Fruit fly (Drosophila melanogaster) whole organism, embryonic: Measurements from ENCODE around the gene CG10431.
A peak's percentile ranks its signal among the peaks of the same experiment; 100 is the strongest.

ENCODE experiments used
- Aef1 ChIP-seq: fragments of 200-800 bp; sonication (Bioruptor generic); IDR thresholded peaks from 3 replicates; pipeline ENCODE4 v1.3.6; 2022; ENCODE audit warnings: missing biosample characterization, missing genetic modification characterization
- Asciz ChIP-seq: fragments of 200-800 bp; sonication (Bioruptor generic); optimal IDR thresholded peaks from 2 replicates; lab custom pipeline; 2017; ENCODE audit warnings: missing biosample characterization, mild to moderate bottlenecking, missing genetic modification characterization, missing genetic modification reagents
- B-H1 ChIP-seq: fragments of 200-800 bp; sonication (Bioruptor generic); IDR thresholded peaks from 3 replicates; pipeline ENCODE4 v1.3.6; 2022; ENCODE audit warnings: missing biosample characterization, missing genetic modification characterization
- CG10366 ChIP-seq: fragments of 200-800 bp; sonication (Bioruptor generic); IDR thresholded peaks from 2 replicates; pipeline ENCODE4 v1.3.6; 2022; ENCODE audit warnings: missing biosample characterization, missing genetic modification characterization
- CG12219 ChIP-seq: fragments of 200-800 bp; sonication (Bioruptor generic); optimal IDR thresholded peaks from 3 replicates; lab custom pipeline; 2018; ENCODE audit warnings: missing biosample characterization, mild to moderate bottlenecking, missing genetic modification characterization
- CG12659 ChIP-seq: fragments of 200-800 bp; sonication (Bioruptor generic); optimal IDR thresholded peaks from 3 replicates; lab custom pipeline; 2017; ENCODE audit warnings: mild to moderate bottlenecking, missing biosample characterization, missing genetic modification reagents, missing genetic modification characterization
- CG13894 ChIP-seq: fragments of 200-800 bp; sonication (Bioruptor generic); optimal IDR thresholded peaks from 3 replicates; lab custom pipeline; 2018; ENCODE audit warnings: missing biosample characterization, mild to moderate bottlenecking, missing genetic modification characterization, moderate library complexity
- CG14860 ChIP-seq: fragments of 200-800 bp; sonication (Bioruptor generic); IDR thresholded peaks from 3 replicates; pipeline ENCODE4 v1.3.6; 2022; ENCODE audit warnings: missing biosample characterization, missing genetic modification characterization; ENCODE audit not compliant: partially characterized antibody
- CG15073 ChIP-seq: fragments of 200-800 bp; sonication (Bioruptor generic); optimal IDR thresholded peaks from 2 replicates; lab custom pipeline; 2016; ENCODE audit warnings: missing biosample characterization, missing genetic modification characterization
- CG1603 ChIP-seq: fragments of 200-800 bp; sonication (Bioruptor generic); optimal IDR thresholded peaks from 2 replicates; lab custom pipeline; 2019; ENCODE audit warnings: missing biosample characterization, mild to moderate bottlenecking, missing genetic modification characterization, moderate library complexity
- CG17385 ChIP-seq: fragments of 200-800 bp; sonication (Bioruptor generic); optimal IDR thresholded peaks from 3 replicates; lab custom pipeline; 2018; ENCODE audit warnings: missing biosample characterization, mild to moderate bottlenecking, missing genetic modification characterization
- CG17612 ChIP-seq: fragments of 200-800 bp; sonication (Bioruptor generic); IDR thresholded peaks from 2 replicates; pipeline ENCODE4 v1.3.6; 2022; ENCODE audit warnings: missing biosample characterization, missing genetic modification characterization
- CG18764 ChIP-seq: fragments of 200-800 bp; sonication (Bioruptor generic); optimal IDR thresholded peaks from 3 replicates; lab custom pipeline; 2016; ENCODE audit warnings: missing biosample characterization, missing genetic modification characterization
- CG3065 ChIP-seq: fragments of 200-800 bp; sonication (Bioruptor generic); optimal IDR thresholded peaks from 2 replicates; lab custom pipeline; 2016; ENCODE audit warnings: missing biosample characterization, missing genetic modification characterization
- CG31388 ChIP-seq: fragments of 200-800 bp; sonication (Bioruptor generic); optimal IDR thresholded peaks from 2 replicates; lab custom pipeline; 2016; ENCODE audit warnings: missing biosample characterization, missing genetic modification characterization
- CG34422 ChIP-seq: fragments of 200-800 bp; sonication (Bioruptor generic); IDR thresholded peaks from 3 replicates; pipeline ENCODE4 v1.3.6; 2022; ENCODE audit warnings: missing biosample characterization, missing genetic modification characterization
- CG3995 ChIP-seq: fragments of 200-800 bp; sonication (Bioruptor generic); optimal IDR thresholded peaks from 3 replicates; lab custom pipeline; 2016; ENCODE audit warnings: missing biosample characterization, missing genetic modification characterization
- CG6765 ChIP-seq: fragments of 200-800 bp; sonication (Bioruptor generic); optimal IDR thresholded peaks from 3 replicates; lab custom pipeline; 2017; ENCODE audit warnings: missing biosample characterization, mild to moderate bottlenecking, missing genetic modification characterization
- CG7839 ChIP-seq: fragments of 200-800 bp; sonication (Bioruptor generic); optimal IDR thresholded peaks from 3 replicates; lab custom pipeline; 2018; ENCODE audit warnings: missing biosample characterization, mild to moderate bottlenecking, missing genetic modification characterization, moderate library complexity
- CG9797 ChIP-seq: fragments of 200-800 bp; sonication (Bioruptor generic); optimal IDR thresholded peaks from 3 replicates; lab custom pipeline; 2018; ENCODE audit warnings: missing biosample characterization, mild to moderate bottlenecking, missing genetic modification characterization
- CHES-1-like ChIP-seq: fragments of 200-800 bp; sonication (Bioruptor generic); optimal IDR thresholded peaks from 2 replicates; lab custom pipeline; 2016; ENCODE audit warnings: missing biosample characterization, missing genetic modification characterization
- Camta ChIP-seq: fragments of 200-800 bp; sonication (Bioruptor generic); optimal IDR thresholded peaks from 2 replicates; lab custom pipeline; 2016; ENCODE audit warnings: missing biosample characterization, missing genetic modification characterization
- Dad ChIP-seq: fragments of 200-800 bp; sonication (Bioruptor generic); optimal IDR thresholded peaks from 3 replicates; lab custom pipeline; 2016; ENCODE audit warnings: missing biosample characterization, missing genetic modification characterization
- Doc2 ChIP-seq: fragments of 200-800 bp; sonication (Bioruptor generic); IDR thresholded peaks from 2 replicates; pipeline ENCODE4 v1.3.6; 2022; ENCODE audit warnings: missing biosample characterization, missing genetic modification characterization
- E2f1 ChIP-seq: fragments of 200-800 bp; sonication (Bioruptor generic); IDR thresholded peaks from 2 replicates; pipeline ENCODE4 v1.3.6; 2022; ENCODE audit warnings: missing biosample characterization, missing genetic modification characterization
- Gsc ChIP-seq: fragments of 200-800 bp; sonication (Bioruptor generic); IDR thresholded peaks from 2 replicates; pipeline ENCODE4 v1.3.6; 2022; ENCODE audit warnings: missing biosample characterization, missing genetic modification characterization
- H15 ChIP-seq: fragments of 200-800 bp; sonication (Bioruptor generic); IDR thresholded peaks from 3 replicates; pipeline ENCODE4 v1.3.6; 2022; ENCODE audit warnings: missing biosample characterization, missing genetic modification characterization
- HHEX ChIP-seq: fragments of 200-800 bp; sonication (Bioruptor generic); optimal IDR thresholded peaks from 3 replicates; lab custom pipeline; 2017; ENCODE audit warnings: missing biosample characterization, mild to moderate bottlenecking, missing genetic modification characterization, missing genetic modification reagents
- Lhr ChIP-seq: fragments of 200-800 bp; sonication (Bioruptor generic); optimal IDR thresholded peaks from 3 replicates; lab custom pipeline; 2017; ENCODE audit warnings: mild to moderate bottlenecking, missing biosample characterization, missing genetic modification reagents, missing genetic modification characterization
- MESR4 ChIP-seq: fragments of 200-800 bp; sonication (Bioruptor generic); optimal IDR thresholded peaks from 2 replicates; lab custom pipeline; 2018; ENCODE audit warnings: missing biosample characterization, mild to moderate bottlenecking, missing genetic modification characterization, moderate library complexity
- Opbp ChIP-seq: fragments of 200-800 bp; sonication (Bioruptor generic); IDR thresholded peaks from 3 replicates; pipeline ENCODE4 v1.3.6; 2022; ENCODE audit warnings: missing biosample characterization, missing genetic modification characterization; ENCODE audit not compliant: partially characterized antibody
- Rfx ChIP-seq: fragments of 200-800 bp; sonication (Bioruptor generic); IDR thresholded peaks from 2 replicates; pipeline ENCODE4 v1.3.6; 2022; ENCODE audit warnings: missing biosample characterization, missing genetic modification characterization
- Six4 ChIP-seq: fragments of 200-800 bp; sonication (Bioruptor generic); optimal IDR thresholded peaks from 2 replicates; lab custom pipeline; 2016; ENCODE audit warnings: missing biosample characterization, missing genetic modification characterization
- Xrp1 ChIP-seq: fragments of 200-800 bp; sonication (Bioruptor generic); IDR thresholded peaks from 2 replicates; pipeline ENCODE4 v1.3.6; 2022; ENCODE audit warnings: missing biosample characterization, missing genetic modification characterization
- ash1 ChIP-seq: fragments of 200-800 bp; sonication (Bioruptor generic); optimal IDR thresholded peaks from 2 replicates; lab custom pipeline; 2018; ENCODE audit warnings: missing biosample characterization, mild to moderate bottlenecking, missing genetic modification characterization
- bcd ChIP-seq: fragments of 200-800 bp; sonication (Bioruptor generic); optimal IDR thresholded peaks from 2 replicates; lab custom pipeline; 2017; ENCODE audit warnings: missing biosample characterization, mild to moderate bottlenecking, missing genetic modification characterization
- chn ChIP-seq: fragments of 200-800 bp; sonication (Bioruptor generic); optimal IDR thresholded peaks from 2 replicates; lab custom pipeline; 2016; ENCODE audit warnings: missing biosample characterization, missing genetic modification characterization
- dan ChIP-seq: fragments of 200-800 bp; sonication (Bioruptor generic); IDR thresholded peaks from 2 replicates; pipeline ENCODE4 v1.3.6; 2022; ENCODE audit warnings: missing biosample characterization, missing genetic modification characterization
- gcm2 ChIP-seq: fragments of 200-800 bp; sonication (Bioruptor generic); optimal IDR thresholded peaks from 2 replicates; lab custom pipeline; 2016; ENCODE audit warnings: missing biosample characterization, missing genetic modification characterization
- grn ChIP-seq: fragments of 200-800 bp; sonication (Bioruptor generic); optimal IDR thresholded peaks from 3 replicates; lab custom pipeline; 2017; ENCODE audit warnings: missing biosample characterization, missing genetic modification characterization
- nerfin-1 ChIP-seq: fragments of 200-800 bp; sonication (Bioruptor generic); optimal IDR thresholded peaks from 3 replicates; lab custom pipeline; 2019; ENCODE audit warnings: missing biosample characterization, mild to moderate bottlenecking, missing genetic modification characterization, moderate library complexity
- nerfin-2 ChIP-seq: fragments of 200-800 bp; sonication (Bioruptor generic); IDR thresholded peaks from 2 replicates; pipeline ENCODE4 v1.3.6; 2022; ENCODE audit warnings: missing biosample characterization, missing genetic modification characterization; ENCODE audit not compliant: partially characterized antibody
- pho ChIP-seq: fragments of 200-800 bp; sonication (Bioruptor generic); optimal IDR thresholded peaks from 2 replicates; lab custom pipeline; 2016; ENCODE audit warnings: missing biosample characterization, missing genetic modification characterization
- prd ChIP-seq, 3 experiments: fragments of >200 bp in 2 of 3; fragments of 200-800 bp in 1 of 3; sonication (Bioruptor generic) in 1 of 3; optimal IDR thresholded peaks in 2 of 3; IDR thresholded peaks in 1 of 3; 2 replicates in 2 of 3; 3 replicates in 1 of 3; pipeline versions ENCODE4 v1.3.6 to Lab custom; 2017 to 2022; ENCODE audit warnings: missing biosample characterization in 1 of 3, missing genetic modification characterization in 1 of 3
- pum ChIP-seq: fragments of 200-800 bp; sonication (Bioruptor generic); optimal IDR thresholded peaks from 2 replicates; lab custom pipeline; 2016; ENCODE audit warnings: missing biosample characterization, missing genetic modification characterization
- ranshi ChIP-seq: fragments of 200-800 bp; sonication (Bioruptor generic); IDR thresholded peaks from 2 replicates; pipeline ENCODE4 v1.3.6; 2022; ENCODE audit warnings: missing biosample characterization, missing genetic modification characterization
- sim ChIP-seq: fragments of 200-800 bp; sonication (Bioruptor generic); IDR thresholded peaks from 2 replicates; pipeline ENCODE4 v1.3.6; 2022; ENCODE audit warnings: missing biosample characterization, missing genetic modification characterization
- tio ChIP-seq: fragments of 200-800 bp; sonication (Bioruptor generic); optimal IDR thresholded peaks from 2 replicates; lab custom pipeline; 2017; ENCODE audit warnings: missing biosample characterization, missing genetic modification characterization, inconsistent platforms
- zfh1 ChIP-seq: fragments of 200-800 bp; sonication (Bioruptor generic); IDR thresholded peaks from 3 replicates; pipeline ENCODE4 v1.3.6; 2022; ENCODE audit warnings: missing biosample characterization, missing genetic modification characterization
- zfh2 ChIP-seq: fragments of 200-800 bp; sonication (Bioruptor generic); optimal IDR thresholded peaks from 2 replicates; lab custom pipeline; 2016; ENCODE audit warnings: missing biosample characterization, missing genetic modification characterization

The CG10431 gene

DNA sequence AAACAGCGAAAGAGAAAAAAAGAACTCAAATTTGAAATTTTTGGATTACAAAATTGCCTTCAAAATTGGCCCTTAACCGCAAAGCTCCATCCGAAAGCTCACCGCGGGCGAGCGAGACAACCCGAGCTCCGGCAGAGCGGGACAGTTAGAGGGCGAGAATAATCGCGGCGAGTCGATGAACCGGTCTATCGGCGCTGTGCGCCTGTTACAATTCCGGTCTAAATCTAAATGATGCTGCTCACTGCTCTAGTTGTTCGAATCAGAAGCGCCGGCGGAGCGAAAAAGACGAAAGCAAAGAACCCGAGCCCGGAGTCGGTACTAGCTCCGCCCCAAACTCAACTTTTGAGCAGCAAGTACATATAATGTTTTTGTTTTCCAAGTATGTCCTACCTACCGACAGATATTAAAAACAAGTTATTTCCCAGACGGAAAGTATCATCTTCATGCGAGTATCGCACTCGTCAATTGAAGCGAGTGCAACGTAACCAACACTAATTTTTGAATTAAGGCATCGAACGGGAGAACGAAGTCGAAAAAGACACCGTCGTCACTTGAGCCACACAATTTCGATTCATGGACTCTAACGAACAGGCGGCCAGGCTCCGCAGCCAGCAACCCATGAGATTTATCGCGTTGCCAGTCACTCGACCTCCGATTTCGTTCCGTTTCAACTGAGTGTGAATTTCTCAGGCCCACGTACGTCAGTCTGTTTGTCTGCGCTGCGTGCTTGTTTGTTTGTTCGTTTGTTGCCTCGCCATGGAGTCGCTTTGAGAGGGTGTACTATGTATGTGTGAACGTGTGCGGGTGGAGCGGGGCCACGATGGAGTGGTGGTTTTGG is 30.1 kb upstream of the CG10431 start (continued):
- no peak for TF ChIP-seq pho (GFP tag; lab: Kevin White, UChicago)
- no peak for TF ChIP-seq E2f1 (GFP tag; lab: Robert Waterston, UW)
- TF ChIP-seq Six4 (GFP tag; lab: Kevin White, UChicago) = peak; percentile 4
- peak; percentile 88 for TF ChIP-seq CG13894
- TF ChIP-seq HHEX (GFP tag; lab: Kevin White, UChicago) = peak; percentile 3
- TF ChIP-seq H15 (GFP tag; lab: Robert Waterston, UW) = no peak
- TF ChIP-seq nerfin-2 = no peak
- TF ChIP-seq zfh2 = no peak
- no peak for TF ChIP-seq sim (GFP tag; lab: Robert Waterston, UW)
- TF ChIP-seq Camta (GFP tag; lab: Kevin White, UChicago) = no peak
- no peak for TF ChIP-seq B-H1 (GFP tag; lab: Robert Waterston, UW)
- TF ChIP-seq Dad (GFP tag; lab: Kevin White, UChicago) = no peak
- TF ChIP-seq CG14860 = no peak
- TF ChIP-seq dan (GFP tag; lab: Robert Waterston, UW) = no peak
- TF ChIP-seq Aef1 (GFP tag; lab: Robert Waterston, UW) = no peak
- no peak for TF ChIP-seq Gsc (GFP tag; lab: Robert Waterston, UW)
- TF ChIP-seq Lhr (GFP tag; lab: Kevin White, UChicago) = peak; percentile 99
- no peak for TF ChIP-seq MESR4 (GFP tag; lab: Kevin White, UChicago)
- peak; percentile 43 for TF ChIP-seq ash1 (GFP tag; lab: Kevin White, UChicago)
- TF ChIP-seq CHES-1-like (GFP tag; lab: Kevin White, UChicago) = no peak
- TF ChIP-seq nerfin-1 (tag; lab: Kevin White, UChicago) = peak; percentile 9
- TF ChIP-seq CG34422 (GFP tag; lab: Robert Waterston, UW) = no peak
- no peak for TF ChIP-seq Opbp (GFP tag; lab: Robert Waterston, UW)
- no peak for TF ChIP-seq ranshi (GFP tag; lab: Robert Waterston, UW)
- TF ChIP-seq gcm2 (GFP tag; lab: Kevin White, UChicago) = no peak
- TF ChIP-seq grn (GFP tag; lab: Kevin White, UChicago) = no peak
- no peak for TF ChIP-seq CG31388
- TF ChIP-seq tio (GFP tag; lab: Kevin White, UChicago) = no peak
- no peak for TF ChIP-seq CG6765 (GFP tag; lab: Kevin White, UChicago)
- TF ChIP-seq CG10366 (GFP tag; lab: Robert Waterston, UW) = no peak
- no peak for TF ChIP-seq Doc2 (GFP tag; lab: Robert Waterston, UW)
- no peak for TF ChIP-seq Asciz (GFP tag; lab: Kevin White, UChicago)
- no peak for TF ChIP-seq zfh1 (GFP tag; lab: Robert Waterston, UW)
- peak; percentile 28 for TF ChIP-seq CG1603 (tag; lab: Kevin White, UChicago)
- TF ChIP-seq bcd = no peak
- no peak for TF ChIP-seq Rfx
- TF ChIP-seq CG17385 (GFP tag; lab: Kevin White, UChicago) = no peak
- TF ChIP-seq CG3065 (GFP tag; lab: Kevin White, UChicago) = no peak
- no peak for TF ChIP-seq CG7839
- peak; percentile 52 for TF ChIP-seq CG12659
- no peak for TF ChIP-seq pum (GFP tag; lab: Kevin White, UChicago)
- no peak for TF ChIP-seq CG15073
- TF ChIP-seq chn (GFP tag; lab: Kevin White, UChicago) = no peak
- no peak for TF ChIP-seq CG12219
- no peak for TF ChIP-seq CG17612
- no peak for TF ChIP-seq Xrp1
- TF ChIP-seq prd (optimal IDR thresholded peaks at IDR 0.05; lab: Kevin White, UChicago) = no peak
- TF ChIP-seq prd (GFP tag; IDR thresholded peaks at IDR 0.05; lab: Robert Waterston, UW) = no peak
- TF ChIP-seq CG3995 (GFP tag; lab: Kevin White, UChicago) = no peak
- peak; percentile 46 for TF ChIP-seq CG9797 (GFP tag; lab: Kevin White, UChicago)
- no peak for TF ChIP-seq CG18764 (GFP tag; lab: Kevin White, UChicago)
